Fruit fly (Drosophila melanogaster) whole organism, pupa: ENCODE results near the gene SdicC.
"Not testable (repeated sequence)": the region's sequence is repeated elsewhere in the genome, so short reads cannot be mapped to it uniquely, and the experiment has no call there.

Experiments
- CG10348 ChIP-seq: fragments of 200-800 bp; sonication (Bioruptor generic); IDR thresholded peaks from 2 replicates; pipeline ENCODE4 v1.3.6; 2022; ENCODE audit warnings: missing biosample characterization, missing genetic modification characterization
- CG17806 ChIP-seq: fragments of 200-800 bp; sonication (Bioruptor generic); optimal IDR thresholded peaks from 2 replicates; lab custom pipeline; 2018; ENCODE audit warnings: missing biosample characterization, mild to moderate bottlenecking, missing genetic modification characterization, moderate library complexity
- CG34367 ChIP-seq: fragments of 200-800 bp; sonication (Bioruptor generic); optimal IDR thresholded peaks from 2 replicates; lab custom pipeline; 2018; ENCODE audit warnings: missing biosample characterization, mild to moderate bottlenecking, missing genetic modification characterization
- CG8159 ChIP-seq: fragments of 200-800 bp; sonication (Bioruptor generic); optimal IDR thresholded peaks from 3 replicates; lab custom pipeline; 2018; ENCODE audit warnings: missing biosample characterization, mild to moderate bottlenecking, missing genetic modification characterization, moderate library complexity
- CG8301 ChIP-seq: fragments of 200-800 bp; sonication (Bioruptor generic); optimal IDR thresholded peaks from 2 replicates; lab custom pipeline; 2018; ENCODE audit warnings: missing biosample characterization, mild to moderate bottlenecking, missing genetic modification characterization
- CG9948 ChIP-seq: fragments of 200-800 bp; sonication (Bioruptor generic); optimal IDR thresholded peaks from 2 replicates; lab custom pipeline; 2018; ENCODE audit warnings: missing biosample characterization, mild to moderate bottlenecking, missing genetic modification characterization, moderate library complexity
- EcR ChIP-seq: fragments of 200-800 bp; sonication (Bioruptor generic); optimal IDR thresholded peaks from 3 replicates; lab custom pipeline; 2019; ENCODE audit warnings: missing biosample characterization, missing genetic modification characterization, mild to moderate bottlenecking, moderate library complexity, missing genetic modification reagents
- Ets98B ChIP-seq: fragments of 200-800 bp; sonication (Bioruptor generic); IDR thresholded peaks from 2 replicates; pipeline ENCODE4 v1.3.6; 2022; ENCODE audit warnings: missing biosample characterization, missing genetic modification characterization
- Snoo ChIP-seq: fragments of 200-800 bp; sonication (Bioruptor generic); optimal IDR thresholded peaks from 3 replicates; lab custom pipeline; 2017; ENCODE audit warnings: missing biosample characterization, mild to moderate bottlenecking, missing genetic modification characterization, inconsistent platforms
- gl ChIP-seq: fragments of 200-800 bp; sonication (Bioruptor generic); optimal IDR thresholded peaks from 2 replicates; lab custom pipeline; 2018; ENCODE audit warnings: missing biosample characterization, mild to moderate bottlenecking, missing genetic modification characterization
- rn ChIP-seq: fragments of 200-800 bp; sonication (Bioruptor generic); IDR thresholded peaks from 2 replicates; pipeline ENCODE4 v1.3.6; 2022; ENCODE audit warnings: missing biosample characterization, missing genetic modification characterization

DNA sequence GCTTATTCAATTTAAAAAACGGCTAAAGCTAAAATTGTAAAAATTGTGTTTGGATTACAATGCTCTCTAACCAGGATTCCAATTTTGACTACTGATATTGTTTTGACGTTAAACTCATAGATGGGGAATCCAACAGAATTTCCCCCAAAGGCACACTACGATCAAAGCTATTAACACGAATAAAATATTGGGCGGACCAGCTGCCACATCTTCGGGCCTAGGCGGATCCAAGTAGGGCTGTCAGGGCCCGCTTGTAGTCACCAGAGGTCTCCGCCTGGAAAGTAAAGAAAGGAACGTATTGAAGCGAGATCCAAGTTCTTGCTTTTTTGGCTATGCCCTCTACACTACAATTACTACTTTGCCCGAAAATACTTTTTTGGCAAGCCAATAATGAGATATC lies 38.5 kb downstream of the SdicC start, which contains the start of gene Sdic1:
- not testable (repeated sequence) for TF ChIP-seq CG8159 (tag; lab: Kevin White, UChicago); gl; CG34367; Snoo; CG8301 (tag; lab: Kevin White, UChicago); CG9948 (tag; lab: Kevin White, UChicago); CG10348; Ets98B; rn (GFP tag; lab: Robert Waterston, UW); EcR (GFP tag; lab: Kevin White, UChicago); CG17806 (tag; lab: Kevin White, UChicago)
